Fruit fly (Drosophila melanogaster) whole organism, wandering third instar larva: ENCODE data around the gene CG9121.

Experiments
- Abd-B ChIP-seq: fragments of >200 bp; optimal IDR thresholded peaks from 2 replicates; lab custom pipeline; 2017; ENCODE audit warnings: missing biosample characterization, missing genetic modification characterization
- CG32264 ChIP-seq: fragments of 200-800 bp; sonication (Bioruptor generic); optimal IDR thresholded peaks from 2 replicates; lab custom pipeline; 2016; ENCODE audit warnings: missing biosample characterization, missing genetic modification characterization
- CrebA ChIP-seq: fragments of 200-800 bp; sonication (Bioruptor generic); optimal IDR thresholded peaks from 2 replicates; lab custom pipeline; 2016; ENCODE audit warnings: missing biosample characterization, mild to moderate bottlenecking, missing genetic modification characterization, borderline replicate concordance
- Dif ChIP-seq: fragments of 200-275, 200-300 bp; sonication (Bioruptor generic); optimal IDR thresholded peaks from 2 replicates; lab custom pipeline; 2018; ENCODE audit warnings: missing biosample characterization, missing genetic modification characterization; ENCODE audit not compliant: partially characterized antibody
- GATAd ChIP-seq: sonication (Bioruptor generic); optimal IDR thresholded peaks from 2 replicates; lab custom pipeline; 2016; ENCODE audit warnings: missing biosample characterization, missing genetic modification characterization
- HLH106 ChIP-seq: fragments of 200-800 bp; optimal IDR thresholded peaks from 3 replicates; lab custom pipeline; 2019; ENCODE audit warnings: missing biosample characterization, mild to moderate bottlenecking, missing genetic modification characterization, moderate library complexity
- Hnf4 ChIP-seq: fragments of 200-800 bp; sonication (Bioruptor generic); optimal IDR thresholded peaks from 2 replicates; lab custom pipeline; 2016; ENCODE audit warnings: missing biosample characterization, mild to moderate bottlenecking, missing genetic modification characterization
- Hr83 ChIP-seq: fragments of 200-300 bp; sonication (Bioruptor generic); optimal IDR thresholded peaks from 2 replicates; lab custom pipeline; 2016; ENCODE audit warnings: missing biosample characterization, mild to moderate bottlenecking, missing genetic modification characterization, moderate library complexity; ENCODE audit not compliant: poor library complexity, severe bottlenecking
- Jra ChIP-seq: sonication (Bioruptor generic); optimal IDR thresholded peaks from 2 replicates; lab custom pipeline; 2016; ENCODE audit warnings: missing biosample characterization, missing genetic modification characterization
- Mio ChIP-seq: sonication (Bioruptor generic); optimal IDR thresholded peaks from 2 replicates; lab custom pipeline; 2016; ENCODE audit warnings: missing biosample characterization, missing genetic modification characterization
- Myc ChIP-seq: fragments of >200 bp; optimal IDR thresholded peaks from 2 replicates; lab custom pipeline; 2017
- N ChIP-seq: fragments of >200 bp; optimal IDR thresholded peaks from 2 replicates; lab custom pipeline; 2018; ENCODE audit warnings: missing biosample characterization, missing external identifiers, missing genetic modification characterization
- OdsH ChIP-seq: fragments of 200-800 bp; sonication (Bioruptor generic); optimal IDR thresholded peaks from 2 replicates; lab custom pipeline; 2016; ENCODE audit warnings: missing biosample characterization, mild to moderate bottlenecking, missing genetic modification characterization
- Rel ChIP-seq, 2 experiments: fragments of 200-800 bp; sonication (Bioruptor generic) in 1 of 2; optimal IDR thresholded peaks; 2 replicates in 1 of 2; 3 replicates in 1 of 2; lab custom pipeline; 2016 to 2019; ENCODE audit warnings: mild to moderate bottlenecking in 2 of 2, missing biosample characterization in 2 of 2, missing genetic modification characterization in 2 of 2, moderate library complexity in 1 of 2
- Sp1 ChIP-seq: fragments of 200-800 bp; sonication (Bioruptor generic); optimal IDR thresholded peaks from 3 replicates; lab custom pipeline; 2019; ENCODE audit warnings: missing biosample characterization, mild to moderate bottlenecking, missing genetic modification characterization, moderate library complexity
- Vsx2 ChIP-seq: fragments of 200-300, 225-300 bp; sonication (Bioruptor generic); optimal IDR thresholded peaks from 2 replicates; lab custom pipeline; 2018; ENCODE audit warnings: missing biosample characterization, missing genetic modification characterization; ENCODE audit not compliant: partially characterized antibody
- br ChIP-seq: fragments of 200-800 bp; sonication (Bioruptor generic); optimal IDR thresholded peaks from 2 replicates; lab custom pipeline; 2016; ENCODE audit warnings: missing biosample characterization, missing genetic modification characterization
- dl ChIP-seq, 2 experiments: fragments of 175-275, 200-275 bp in 1 of 2; fragments of 200-275 bp in 1 of 2; sonication (Bioruptor generic); optimal IDR thresholded peaks; lab custom pipeline; 2018; ENCODE audit warnings: mild to moderate bottlenecking in 2 of 2, missing biosample characterization in 2 of 2, missing genetic modification characterization in 2 of 2, moderate library complexity in 2 of 2; ENCODE audit not compliant: partially characterized antibody in 2 of 2, insufficient read depth in 1 of 2
- dmrt93B ChIP-seq: fragments of 200-800 bp; sonication (Bioruptor generic); optimal IDR thresholded peaks from 2 replicates; lab custom pipeline; 2018; ENCODE audit warnings: missing biosample characterization, mild to moderate bottlenecking, missing genetic modification characterization
- dsf ChIP-seq: sonication (Bioruptor generic); optimal IDR thresholded peaks from 2 replicates; lab custom pipeline; 2016; ENCODE audit warnings: missing biosample characterization, missing genetic modification characterization, borderline replicate concordance
- ey ChIP-seq: fragments of 200-800 bp; sonication (Bioruptor generic); optimal IDR thresholded peaks from 2 replicates; lab custom pipeline; 2016; ENCODE audit warnings: missing biosample characterization, missing genetic modification characterization
- foxo ChIP-seq, 2 experiments: fragments of 200-800 bp; sonication (Bioruptor generic); optimal IDR thresholded peaks; 2 replicates in 1 of 2; 3 replicates in 1 of 2; lab custom pipeline; 2016 to 2017; ENCODE audit warnings: missing biosample characterization in 2 of 2, missing genetic modification characterization in 2 of 2
- fru ChIP-seq: fragments of 200-800 bp; sonication (Bioruptor generic); optimal IDR thresholded peaks from 3 replicates; lab custom pipeline; 2016; ENCODE audit warnings: missing biosample characterization, mild to moderate bottlenecking, missing genetic modification characterization
- h ChIP-seq: fragments of 200-800 bp; sonication (Bioruptor generic); optimal IDR thresholded peaks from 3 replicates; lab custom pipeline; 2016; ENCODE audit warnings: missing biosample characterization, mild to moderate bottlenecking, missing genetic modification characterization
- jim ChIP-seq: fragments of 175-275, 200-325 bp; sonication (Bioruptor generic); optimal IDR thresholded peaks from 2 replicates; lab custom pipeline; 2016; ENCODE audit warnings: missing biosample characterization, mild to moderate bottlenecking, missing genetic modification characterization
- lola ChIP-seq: fragments of >200 bp; optimal IDR thresholded peaks from 2 replicates; lab custom pipeline; 2017; ENCODE audit warnings: missing biosample characterization, missing genetic modification characterization
- pan ChIP-seq: fragments of >200 bp; optimal IDR thresholded peaks from 2 replicates; lab custom pipeline; 2017
- psq ChIP-seq: fragments of 200-800 bp; sonication (Bioruptor generic); optimal IDR thresholded peaks from 3 replicates; lab custom pipeline; 2017; ENCODE audit warnings: missing biosample characterization, mild to moderate bottlenecking, missing genetic modification characterization, moderate library complexity
- rgr ChIP-seq: fragments of 200-800 bp; sonication (Bioruptor generic); optimal IDR thresholded peaks from 3 replicates; lab custom pipeline; 2016; ENCODE audit warnings: missing biosample characterization, mild to moderate bottlenecking, missing genetic modification characterization
- sage ChIP-seq: fragments of 200-800 bp; sonication (Bioruptor generic); optimal IDR thresholded peaks from 2 replicates; lab custom pipeline; 2016; ENCODE audit warnings: missing biosample characterization, mild to moderate bottlenecking, missing genetic modification characterization
- sv ChIP-seq: fragments of 200-800 bp; sonication (Bioruptor generic); optimal IDR thresholded peaks from 3 replicates; lab custom pipeline; 2016; ENCODE audit warnings: missing biosample characterization, missing genetic modification characterization
- tai ChIP-seq: sonication (Bioruptor generic); optimal IDR thresholded peaks from 2 replicates; lab custom pipeline; 2016; ENCODE audit warnings: missing biosample characterization, missing genetic modification characterization
- usp ChIP-seq: fragments of >200 bp; optimal IDR thresholded peaks from 2 replicates; lab custom pipeline; 2017; ENCODE audit warnings: missing biosample characterization, missing genetic modification characterization
- woc ChIP-seq: sonication (Bioruptor generic); optimal IDR thresholded peaks from 2 replicates; lab custom pipeline; 2016; ENCODE audit warnings: missing biosample characterization, mild to moderate bottlenecking, missing genetic modification characterization

Gene CG9121

DNA sequence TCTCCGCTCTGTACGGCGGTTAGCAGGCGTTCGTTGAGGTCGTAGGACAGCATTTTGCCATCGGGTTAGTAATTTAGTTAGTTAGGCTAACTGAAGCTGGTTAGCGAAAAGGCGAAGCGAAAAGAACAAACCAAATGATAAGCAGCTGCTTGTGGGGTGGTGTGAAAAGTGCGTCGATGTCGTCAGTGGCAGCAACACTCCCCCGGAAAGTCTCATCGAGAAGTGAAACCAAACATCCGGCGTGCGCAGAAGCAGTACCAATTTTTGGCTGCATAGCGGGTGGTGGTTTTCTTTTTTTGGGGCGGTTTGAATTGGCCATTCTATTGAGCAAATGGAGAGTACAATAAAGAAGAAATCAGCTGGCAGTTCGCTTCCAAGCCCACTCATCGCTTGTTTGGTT, at the start of gene CG9121:
Gene CG9121 (minus strand): TSS at position 238 of the 400 bp plus-strand sequence.
- no peak for TF ChIP-seq Dif (GFP tag; lab: Kevin White, UChicago)
- TF ChIP-seq dl (GFP tag; optimal IDR thresholded peaks at IDR 0.05; lab: Kevin White, UChicago; ENCODE audit: insufficient read depth in 1 of 2, partially characterized antibody in 2 of 2), result no peak
- no peak for TF ChIP-seq tai (GFP tag; lab: Kevin White, UChicago)
- TF ChIP-seq GATAd (GFP tag; lab: Kevin White, UChicago), result no peak
- TF ChIP-seq Jra, result no peak
- TF ChIP-seq Vsx2, result no peak
- no peak for TF ChIP-seq fru (GFP tag; lab: Kevin White, UChicago)
- TF ChIP-seq usp, result no peak
- TF ChIP-seq Rel (GFP tag; optimal IDR thresholded peaks at IDR 0.05; lab: Kevin White, UChicago), result no peak
- TF ChIP-seq Rel (tag; optimal IDR thresholded peaks at IDR 0.05; lab: Kevin White, UChicago), result no peak
- no peak for TF ChIP-seq br (GFP tag; lab: Kevin White, UChicago)
- TF ChIP-seq N (GFP tag; lab: Kevin White, UChicago), result no peak
- no peak for TF ChIP-seq lola
- TF ChIP-seq Mio, result no peak

DNA sequence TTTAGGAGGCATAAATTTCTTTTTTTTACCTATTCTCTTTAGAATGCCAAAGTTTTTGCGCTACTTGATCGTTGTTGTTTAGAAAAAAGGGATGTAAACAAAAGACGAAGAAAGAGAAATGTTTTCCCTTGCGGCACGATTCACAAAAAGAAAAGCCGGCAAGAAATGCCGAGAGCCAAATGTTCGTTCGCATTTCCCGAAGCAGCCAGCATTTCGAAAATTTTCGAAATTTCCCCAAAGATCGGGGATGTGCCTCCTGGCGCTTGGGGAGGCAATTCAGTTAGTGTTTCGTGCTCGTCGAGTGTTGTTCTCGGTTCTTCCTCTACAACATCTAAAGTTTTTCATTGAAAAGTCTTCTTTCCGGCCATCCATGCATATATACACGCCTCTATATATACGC, 49.7 kb upstream of the CG9121 start, which contains the start of gene Msp300:
Gene Msp300 (plus strand): TSS at position 301 of the 400 bp plus-strand sequence.
- no peak for TF ChIP-seq HLH106 (tag; lab: Kevin White, UChicago)
- no peak for TF ChIP-seq dmrt93B (GFP tag; lab: Kevin White, UChicago)
- TF ChIP-seq Sp1 (GFP tag; lab: Kevin White, UChicago), result no peak
- no peak for TF ChIP-seq br (GFP tag; lab: Kevin White, UChicago)
- TF ChIP-seq ey, result no peak
- no peak for TF ChIP-seq sage (GFP tag; lab: Kevin White, UChicago)
- TF ChIP-seq Vsx2, result no peak
- no peak for TF ChIP-seq psq (GFP tag; lab: Kevin White, UChicago)
- TF ChIP-seq Hnf4 (GFP tag; lab: Kevin White, UChicago), result no peak
- no peak for TF ChIP-seq foxo (GFP tag; optimal IDR thresholded peaks at IDR 0.05; lab: Kevin White, UChicago)
- TF ChIP-seq dsf, result no peak
- TF ChIP-seq Jra, result no peak
- TF ChIP-seq sv, result no peak
- no peak for TF ChIP-seq CrebA
- no peak for TF ChIP-seq tai (GFP tag; lab: Kevin White, UChicago)
- TF ChIP-seq OdsH (GFP tag; lab: Kevin White, UChicago), result no peak
- no peak for TF ChIP-seq Hr83 (GFP tag; lab: Kevin White, UChicago)
- no peak for TF ChIP-seq Abd-B (GFP tag; lab: Kevin White, UChicago)
- TF ChIP-seq, all 38 proteins: peak for 0

DNA sequence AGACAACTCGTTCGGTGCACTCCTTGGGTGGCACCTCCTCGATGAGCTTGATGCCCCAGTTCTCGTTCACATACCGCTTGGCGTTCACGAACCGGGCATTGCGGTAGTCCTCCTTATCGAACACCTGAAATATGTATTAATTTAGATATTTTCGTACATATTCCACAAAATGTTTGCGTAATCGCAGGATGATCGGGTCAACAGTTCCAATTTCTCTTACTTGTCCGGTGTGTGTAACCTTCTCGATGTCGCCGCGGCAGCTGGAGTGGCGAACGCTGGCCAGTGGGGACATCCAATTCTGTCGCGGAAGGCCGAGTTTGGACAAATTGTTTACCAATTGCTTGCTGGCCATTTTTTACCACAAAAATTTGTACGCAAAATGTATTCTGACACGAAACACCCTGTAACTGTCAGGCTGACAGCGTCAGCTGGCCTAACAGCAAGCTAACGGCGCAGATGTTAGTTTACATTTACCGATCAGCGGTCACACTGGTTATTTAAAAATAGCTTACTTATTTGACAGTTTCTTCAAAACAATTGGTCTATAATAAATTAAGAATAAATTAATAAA, 49.0 kb upstream of the CG9121 start, which contains the start of gene ND-13A:
Gene ND-13A (minus strand): TSS at position 499 of the 571 bp plus-strand sequence.
- no peak for TF ChIP-seq foxo (GFP tag; optimal IDR thresholded peaks at IDR 0.05; lab: Kevin White, UChicago)
- TF ChIP-seq h (GFP tag; lab: Kevin White, UChicago), result no peak
- TF ChIP-seq dsf, result no peak
- no peak for TF ChIP-seq psq (GFP tag; lab: Kevin White, UChicago)
- no peak for TF ChIP-seq Jra
- TF ChIP-seq pan (lab: Kevin White, UChicago), result no peak
- no peak for TF ChIP-seq Mio
- no peak for TF ChIP-seq rgr (GFP tag; lab: Kevin White, UChicago)
- no peak for TF ChIP-seq tai (GFP tag; lab: Kevin White, UChicago)
- no peak for TF ChIP-seq Vsx2
- TF ChIP-seq Myc (lab: Kevin White, UChicago), result no peak
- TF ChIP-seq usp, result no peak
- TF ChIP-seq CG32264, result no peak
- TF ChIP-seq GATAd (GFP tag; lab: Kevin White, UChicago), result no peak
- no peak for TF ChIP-seq br (GFP tag; lab: Kevin White, UChicago)
- TF ChIP-seq sv, result no peak
- TF ChIP-seq jim (GFP tag; lab: Kevin White, UChicago), result no peak

DNA sequence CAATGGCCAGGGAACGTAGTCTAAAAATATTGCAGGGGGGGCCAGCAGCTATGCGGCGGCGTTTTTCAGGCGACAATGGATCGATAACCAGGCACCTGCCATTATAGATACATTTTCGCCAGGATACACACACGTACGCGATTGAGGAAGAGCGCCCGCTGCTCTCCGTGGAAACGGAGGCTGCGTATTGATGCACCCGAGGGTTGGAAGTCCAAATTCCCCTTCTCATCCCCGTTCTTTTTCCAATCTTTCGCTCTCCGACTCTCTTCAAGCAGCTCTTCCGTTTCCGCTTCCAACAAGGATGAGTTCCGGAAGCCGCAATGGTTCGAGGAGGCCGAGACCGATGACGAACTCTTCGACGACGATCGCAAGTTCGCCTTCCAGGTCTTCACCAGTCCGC, 45.9 kb upstream of the CG9121 start:
- TF ChIP-seq foxo (GFP tag; optimal IDR thresholded peaks at IDR 0.05; lab: Kevin White, UChicago) (no peak), Jra (no peak), CG32264 (no peak), psq (GFP tag; lab: Kevin White, UChicago) (no peak), woc (GFP tag; lab: Kevin White, UChicago) (no peak), Abd-B (GFP tag; lab: Kevin White, UChicago) (no peak), CrebA (no peak), OdsH (GFP tag; lab: Kevin White, UChicago) (no peak), Dif (GFP tag; lab: Kevin White, UChicago) (no peak), sv (no peak), GATAd (GFP tag; lab: Kevin White, UChicago) (no peak), tai (GFP tag; lab: Kevin White, UChicago) (no peak)
